Worm (Caenorhabditis elegans): ENCODE measurements around the gene EGAP1.1.

ce11 chrIII:5958172-5958886 is 21.3 kb upstream of the EGAP1.1 start, which contains the start of the genes nono-1 and nop-1:
- TF ChIP-seq ztf-29 (GFP tag; IDR thresholded peaks at IDR 0.05) (no peak), med-1 (GFP tag; optimal IDR thresholded peaks at IDR 0.05; ENCODE audit: insufficient read depth) (no peak), ztf-23 (GFP tag; IDR thresholded peaks at IDR 0.05) (no peak), flt-1 (GFP tag; IDR thresholded peaks at IDR 0.05) (peak; percentile 64; the same call in 1 of the 2 replicates)
